Worm (Caenorhabditis elegans) whole organism, L1 larva: Measurements from ENCODE around the gene B0035.15.

ENCODE experiments used
- C16A3.4 ChIP-seq: fragments of 150-350 bp; optimal IDR thresholded peaks from 2 replicates; lab custom pipeline; 2014; ENCODE audit warnings: missing biosample characterization, missing genetic modification characterization
- C34B4.2 ChIP-seq: sonication (generic microtip); optimal IDR thresholded peaks from 2 replicates; lab custom pipeline; 2017; ENCODE audit warnings: mild to moderate bottlenecking, missing genetic modification characterization, missing compliant biosample characterization
- Y116A8C.19 ChIP-seq: sonication (generic microtip); optimal IDR thresholded peaks from 2 replicates; lab custom pipeline; 2016; ENCODE audit warnings: missing compliant biosample characterization, missing genetic modification characterization, borderline replicate concordance
- ama-1 ChIP-seq: fragments of 150-350 bp; optimal IDR thresholded peaks from 2 replicates; lab custom pipeline; 2014
- ceh-8 ChIP-seq: fragments of 200-800 bp; sonication (Bioruptor generic); optimal IDR thresholded peaks from 2 replicates; lab custom pipeline; 2018; ENCODE audit warnings: mild to moderate bottlenecking, missing genetic modification characterization, moderate library complexity, missing compliant biosample characterization
- ceh-82 ChIP-seq, 3 experiments: fragments of 150-350 bp in 1 of 3; sonication (generic microtip) in 2 of 3; optimal IDR thresholded peaks; 2 replicates each; lab custom pipeline; 2014 to 2017; ENCODE audit warnings: missing biosample characterization in 3 of 3, missing genetic modification characterization in 3 of 3
- ces-1 ChIP-seq: fragments of 150-350 bp; optimal IDR thresholded peaks from 2 replicates; lab custom pipeline; 2014; ENCODE audit warnings: missing biosample characterization, missing genetic modification reagents, missing genetic modification characterization
- ets-5 ChIP-seq: fragments of 200-800 bp; sonication (Bioruptor generic); IDR thresholded peaks from 2 replicates; pipeline ENCODE4 v1.3.6; 2022; ENCODE audit warnings: missing genetic modification characterization, missing compliant biosample characterization
- fkh-10 ChIP-seq: sonication (generic microtip); optimal IDR thresholded peaks from 2 replicates; lab custom pipeline; 2017; ENCODE audit warnings: missing biosample characterization, missing genetic modification reagents, missing genetic modification characterization
- fos-1 ChIP-seq: fragments of 150-350 bp; optimal IDR thresholded peaks from 2 replicates; lab custom pipeline; 2014; ENCODE audit warnings: missing biosample characterization, missing genetic modification characterization
- hlh-4 ChIP-seq: sonication (generic microtip); optimal IDR thresholded peaks from 2 replicates; lab custom pipeline; 2016; ENCODE audit warnings: mild to moderate bottlenecking, missing genetic modification characterization, missing compliant biosample characterization
- irx-1 ChIP-seq: sonication (generic microtip); optimal IDR thresholded peaks from 2 replicates; lab custom pipeline; 2016; ENCODE audit warnings: missing genetic modification characterization, missing compliant biosample characterization
- isw-1 ChIP-seq: fragments of 200-800 bp; sonication (Bioruptor generic); IDR thresholded peaks from 2 replicates; pipeline ENCODE4 v1.3.6; 2022; ENCODE audit warnings: missing genetic modification characterization, missing compliant biosample characterization
- jun-1 ChIP-seq: fragments of 150-350 bp; optimal IDR thresholded peaks from 2 replicates; lab custom pipeline; 2014; ENCODE audit warnings: missing biosample characterization, missing genetic modification reagents, missing genetic modification characterization
- lin-13 ChIP-seq: fragments of 150-350 bp; optimal IDR thresholded peaks from 2 replicates; lab custom pipeline; 2014; ENCODE audit warnings: missing biosample characterization, missing genetic modification reagents, missing genetic modification characterization
- lin-14 ChIP-seq: fragments of 200-800 bp; sonication (Bioruptor generic); optimal IDR thresholded peaks from 2 replicates; lab custom pipeline; 2018; ENCODE audit warnings: mild to moderate bottlenecking, missing genetic modification characterization, moderate library complexity, missing compliant biosample characterization
- lin-15B ChIP-seq: fragments of 150-350 bp; sonication (generic microtip); optimal IDR thresholded peaks from 3 replicates; lab custom pipeline; 2014; ENCODE audit warnings: missing biosample characterization, missing genetic modification characterization
- lir-3 ChIP-seq: sonication (generic microtip); optimal IDR thresholded peaks from 2 replicates; lab custom pipeline; 2016; ENCODE audit warnings: mild to moderate bottlenecking, missing genetic modification characterization, moderate library complexity, missing compliant biosample characterization; ENCODE audit not compliant: poor library complexity
- lsy-2 ChIP-seq, 2 experiments: fragments of 150-350 bp; optimal IDR thresholded peaks; 2 replicates each; lab custom pipeline; 2014; ENCODE audit warnings: missing biosample characterization in 2 of 2, missing genetic modification characterization in 2 of 2
- mab-9 ChIP-seq: fragments of 200-800 bp; sonication (Bioruptor generic); IDR thresholded peaks from 2 replicates; pipeline ENCODE4 v1.3.6; 2022; ENCODE audit warnings: missing genetic modification reagents, missing genetic modification characterization, missing compliant biosample characterization
- mep-1 ChIP-seq: fragments of 150-350 bp; optimal IDR thresholded peaks from 2 replicates; lab custom pipeline; 2014; ENCODE audit warnings: missing biosample characterization, missing genetic modification characterization
- nhr-11 ChIP-seq: fragments of 150-350 bp; optimal IDR thresholded peaks from 2 replicates; lab custom pipeline; 2014; ENCODE audit warnings: missing biosample characterization, missing genetic modification characterization
- nhr-19 ChIP-seq: fragments of 200-800 bp; sonication (Bioruptor generic); conservative IDR thresholded peaks from 2 replicates; pipeline ENCODE4 v1.3.6; 2022; ENCODE audit warnings: missing genetic modification characterization, missing compliant biosample characterization
- nhr-20 ChIP-seq: sonication (generic microtip); optimal IDR thresholded peaks from 2 replicates; lab custom pipeline; 2016; ENCODE audit warnings: mild to moderate bottlenecking, missing genetic modification characterization, missing compliant biosample characterization
- nhr-237 ChIP-seq: fragments of 150-350 bp; optimal IDR thresholded peaks from 2 replicates; lab custom pipeline; 2014; ENCODE audit warnings: missing biosample characterization, missing genetic modification characterization
- nhr-47 ChIP-seq: sonication (generic microtip); optimal IDR thresholded peaks from 2 replicates; lab custom pipeline; 2016; ENCODE audit warnings: mild to moderate bottlenecking, missing genetic modification characterization, moderate library complexity, missing compliant biosample characterization
- nhr-84 ChIP-seq: sonication (generic microtip); optimal IDR thresholded peaks from 2 replicates; lab custom pipeline; 2017; ENCODE audit warnings: missing biosample characterization, missing genetic modification characterization
- nhr-85 ChIP-seq: sonication (generic microtip); peaks from one replicate; lab custom pipeline; 2016; ENCODE audit warnings: missing genetic modification characterization, inconsistent platforms, missing compliant biosample characterization
- pax-3 ChIP-seq: fragments of 200-800 bp; sonication (Bioruptor generic); optimal IDR thresholded peaks from 2 replicates; lab custom pipeline; 2018; ENCODE audit warnings: mild to moderate bottlenecking, missing genetic modification characterization, moderate library complexity, missing compliant biosample characterization
- skn-1 ChIP-seq: fragments of 150-350 bp; optimal IDR thresholded peaks from 2 replicates; lab custom pipeline; 2014; ENCODE audit warnings: missing biosample characterization, missing genetic modification characterization
- snpc-4 ChIP-seq: fragments of 150-350 bp; optimal IDR thresholded peaks from 2 replicates; lab custom pipeline; 2014; ENCODE audit warnings: missing biosample characterization, missing genetic modification characterization
- tbx-2 ChIP-seq: sonication (generic microtip); optimal IDR thresholded peaks from 2 replicates; lab custom pipeline; 2016; ENCODE audit warnings: missing genetic modification characterization, missing compliant biosample characterization
- unc-130 ChIP-seq: fragments of 150-350 bp; optimal IDR thresholded peaks from 2 replicates; lab custom pipeline; 2017; ENCODE audit warnings: missing biosample characterization, missing genetic modification characterization, inconsistent platforms
- zip-4 ChIP-seq: fragments of 200-800 bp; sonication (Bioruptor generic); optimal IDR thresholded peaks from 2 replicates; lab custom pipeline; 2018; ENCODE audit warnings: mild to moderate bottlenecking, missing genetic modification characterization, moderate library complexity, missing compliant biosample characterization

Gene B0035.15

ce11 chrIV:11323666-11324065, 25.6 kb upstream of the B0035.15 start:
- TF ChIP-seq ets-5 (GFP tag; lab: Robert Waterston, UW) = no peak
- no peak for TF ChIP-seq nhr-84 (tag; lab: Kevin White, UChicago)
- no peak for TF ChIP-seq ceh-8 (GFP tag; lab: Kevin White, UChicago)
- no peak for TF ChIP-seq snpc-4 (tag; lab: Kevin White, UChicago)
- TF ChIP-seq nhr-47 = no peak

- TF ChIP-seq nhr-20 (tag; lab: Kevin White, UChicago) (no peak), C16A3.4 (no peak), nhr-11 (tag; lab: Kevin White, UChicago) (no peak), lir-3 (tag; lab: Kevin White, UChicago) (no peak), tbx-2 (tag; lab: Kevin White, UChicago) (no peak), mep-1 (tag; lab: Kevin White, UChicago) (no peak), ama-1 (no peak), jun-1 (tag; lab: Kevin White, UChicago) (no peak), unc-130 (tag; lab: Kevin White, UChicago) (no peak), nhr-237 (tag; lab: Kevin White, UChicago) (no peak), nhr-19 (GFP tag; lab: Robert Waterston, UW) (no peak), ces-1 (GFP tag; lab: Kevin White, UChicago) (no peak), skn-1 (no peak)
- TF ChIP-seq, all 84 proteins: peak for 0
Measured at ce11 chrIV:11320500-11320899, 22.4 kb upstream of the B0035.15 start, which contains the start of gene edg-1. Gene edg-1, plus strand, starts transcription at chrIV:11320800.

DNA sequence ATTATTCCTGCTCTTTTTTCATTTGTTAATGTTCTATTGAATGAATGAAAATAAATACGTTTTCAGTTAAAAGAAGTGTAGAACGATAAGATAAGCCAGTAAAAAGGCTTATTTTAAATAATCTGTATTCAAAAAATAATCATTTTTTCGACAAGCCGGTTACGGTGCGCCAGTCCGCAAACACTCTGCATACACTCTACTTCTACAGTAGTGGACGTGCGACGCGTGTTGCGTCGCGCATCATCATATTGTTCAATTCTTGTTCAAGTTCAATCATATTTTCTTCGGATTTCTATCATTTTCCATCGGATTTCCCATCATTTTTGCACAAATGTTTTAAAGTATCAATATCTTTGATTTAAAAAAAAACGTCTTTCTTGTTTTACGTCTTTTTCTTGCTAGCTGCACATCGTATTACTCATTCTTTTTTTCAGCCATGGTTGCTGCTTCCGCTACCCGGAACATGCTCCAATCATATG, 21.9 kb upstream of the B0035.15 start, which contains the start of gene B0035.18:
Gene B0035.18 (plus strand): TSS at position 429 of the 479 bp plus-strand sequence.
- no peak for TF ChIP-seq pax-3
- peak in 1 of 2 experiments; percentile 40 for TF ChIP-seq lsy-2 (tag; optimal IDR thresholded peaks at IDR 0.05; lab: Kevin White, UChicago)
- no peak for TF ChIP-seq Y116A8C.19 (tag; lab: Kevin White, UChicago)
- no peak for TF ChIP-seq zip-4
- no peak for TF ChIP-seq lin-15B (tag; lab: Kevin White, UChicago)
- TF ChIP-seq C34B4.2 (tag; lab: Kevin White, UChicago) = no peak
- no peak for TF ChIP-seq nhr-84 (tag; lab: Kevin White, UChicago)
- no peak for TF ChIP-seq mab-9 (GFP tag; lab: Robert Waterston, UW)
- TF ChIP-seq isw-1 (GFP tag; lab: Robert Waterston, UW) = no peak
- TF ChIP-seq, all 84 proteins: peak for 1

- TF ChIP-seq irx-1 (tag; lab: Kevin White, UChicago) (no peak), ceh-82 (tag; optimal IDR thresholded peaks at IDR 0.05; lab: Kevin White, UChicago) (no peak), pax-3 (no peak), fkh-10 (GFP tag; lab: Kevin White, UChicago) (no peak), hlh-4 (tag; lab: Kevin White, UChicago) (no peak)
Measured at ce11 chrIV:11317119-11317518, 19.1 kb upstream of the B0035.15 start, which contains the start of gene gspd-1. Gene gspd-1, plus strand, starts transcription at chrIV:11317419.

DNA sequence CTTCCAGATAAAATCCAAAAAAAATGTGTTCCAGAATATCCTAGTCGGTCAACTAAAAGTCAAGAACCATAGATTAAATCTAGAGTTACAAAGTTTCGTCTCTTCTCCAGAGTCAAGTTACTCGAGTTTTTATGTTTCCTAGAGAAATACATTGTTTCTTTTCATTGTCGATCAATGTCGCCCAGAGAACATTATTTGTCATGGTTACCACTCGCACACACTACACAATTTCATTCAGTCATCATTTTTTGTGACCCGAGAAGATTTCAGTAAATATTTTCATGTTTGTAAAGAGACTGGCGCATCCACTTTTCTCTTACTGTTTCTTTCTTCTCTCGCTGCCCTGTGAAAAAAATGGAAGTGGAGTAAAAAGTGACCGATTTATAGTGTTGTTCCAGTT, 18.6 kb upstream of the B0035.15 start:
- TF ChIP-seq lin-13 (GFP tag; lab: Kevin White, UChicago) (no peak), skn-1 (peak; percentile 31), nhr-85 (peak; percentile 53)

- TF ChIP-seq lin-14 (GFP tag; lab: Kevin White, UChicago) = peak; percentile 51
- TF ChIP-seq fos-1 (tag; lab: Kevin White, UChicago) = no peak
- TF ChIP-seq skn-1 = peak; percentile 78
- TF ChIP-seq nhr-85 = peak; percentile 31
- TF ChIP-seq, all 84 proteins: peak for 3
Measured at ce11 chrIV:11316106-11316505, 18.1 kb upstream of the B0035.15 start.
